Worm (Caenorhabditis elegans): Measurements from ENCODE around the gene ZK792.1.

ZK792.1 gene

ce11 chrIV:11635437-11636408, 23.9 kb upstream of the ZK792.1 start, which contains the start of gene mars-1:
mars-1 (minus strand) TSS chrIV:11635487.
- TF ChIP-seq cog-1 (tag; optimal IDR thresholded peaks at IDR 0.05), result no peak
- no peak for TF ChIP-seq T22C8.4 (GFP tag; IDR thresholded peaks at IDR 0.05)
- TF ChIP-seq ref-1 (GFP tag; conservative IDR thresholded peaks at IDR 0.05), result no peak
- TF ChIP-seq klf-2 (GFP tag; conservative IDR thresholded peaks at IDR 0.05), result no peak
- TF ChIP-seq ztf-23 (GFP tag; IDR thresholded peaks at IDR 0.05), result peak; percentile 52; the same call in 1 of the 2 replicates
- no peak for TF ChIP-seq ztf-29 (GFP tag; IDR thresholded peaks at IDR 0.05)
- no peak for TF ChIP-seq tab-1 (GFP tag; IDR thresholded peaks at IDR 0.05)
- peak; percentile 81 for TF ChIP-seq flt-1 (GFP tag; IDR thresholded peaks at IDR 0.05)

ce11 chrIV:11636409-11636723, 23.3 kb upstream of the ZK792.1 start, which contains the start of gene F58B3.6:
F58B3.6 (plus strand) TSS chrIV:11636648.
- TF ChIP-seq ref-1 (GFP tag; conservative IDR thresholded peaks at IDR 0.05), result no peak
- TF ChIP-seq med-1 (GFP tag; optimal IDR thresholded peaks at IDR 0.05; ENCODE audit: insufficient read depth), result no peak
- TF ChIP-seq ztf-23 (GFP tag; IDR thresholded peaks at IDR 0.05), result no peak
- no peak for TF ChIP-seq cog-1 (tag; optimal IDR thresholded peaks at IDR 0.05)
- no peak for TF ChIP-seq flt-1 (GFP tag; IDR thresholded peaks at IDR 0.05)
- no peak for TF ChIP-seq T22C8.4 (GFP tag; IDR thresholded peaks at IDR 0.05)
- TF ChIP-seq klf-2 (GFP tag; conservative IDR thresholded peaks at IDR 0.05), result no peak
- no peak for TF ChIP-seq tab-1 (GFP tag; IDR thresholded peaks at IDR 0.05)
- no peak for TF ChIP-seq ztf-29 (GFP tag; IDR thresholded peaks at IDR 0.05)

ce11 chrIV:11638016-11638415, 21.6 kb upstream of the ZK792.1 start, which contains the start of gene rbm-17:
rbm-17 (plus strand) TSS chrIV:11638316.
- TF ChIP-seq cog-1 (tag; optimal IDR thresholded peaks at IDR 0.05), result no peak
- TF ChIP-seq T22C8.4 (GFP tag; IDR thresholded peaks at IDR 0.05), result no peak
- no peak for TF ChIP-seq ref-1 (GFP tag; conservative IDR thresholded peaks at IDR 0.05)
- TF ChIP-seq flt-1 (GFP tag; IDR thresholded peaks at IDR 0.05), result no peak
- no peak for TF ChIP-seq ztf-29 (GFP tag; IDR thresholded peaks at IDR 0.05)

ce11 chrIV:11640915-11641314, 18.7 kb upstream of the ZK792.1 start, which contains the start of gene ttr-50:
ttr-50 (minus strand) TSS chrIV:11641015.
- TF ChIP-seq tab-1 (GFP tag; IDR thresholded peaks at IDR 0.05) (no peak), flt-1 (GFP tag; IDR thresholded peaks at IDR 0.05) (no peak)

ce11 chrIV:11641802-11642201, 17.8 kb upstream of the ZK792.1 start, which contains the start of gene ZK809.1:
ZK809.1 (plus strand) TSS chrIV:11642102.
- TF ChIP-seq med-1 (GFP tag; optimal IDR thresholded peaks at IDR 0.05; ENCODE audit: insufficient read depth), result no peak
- TF ChIP-seq ztf-29 (GFP tag; IDR thresholded peaks at IDR 0.05), result no peak
- no peak for TF ChIP-seq flt-1 (GFP tag; IDR thresholded peaks at IDR 0.05)
- no peak for TF ChIP-seq ref-1 (GFP tag; conservative IDR thresholded peaks at IDR 0.05)
- TF ChIP-seq ztf-23 (GFP tag; IDR thresholded peaks at IDR 0.05), result no peak
- TF ChIP-seq cog-1 (tag; optimal IDR thresholded peaks at IDR 0.05), result no peak
- no peak for TF ChIP-seq T22C8.4 (GFP tag; IDR thresholded peaks at IDR 0.05)
- TF ChIP-seq tab-1 (GFP tag; IDR thresholded peaks at IDR 0.05), result no peak
- TF ChIP-seq klf-2 (GFP tag; conservative IDR thresholded peaks at IDR 0.05), result no peak

- TF ChIP-seq tab-1 (GFP tag; IDR thresholded peaks at IDR 0.05), result no peak
- TF ChIP-seq ref-1 (GFP tag; conservative IDR thresholded peaks at IDR 0.05), result no peak
- TF ChIP-seq cog-1 (tag; optimal IDR thresholded peaks at IDR 0.05), result no peak
- TF ChIP-seq ztf-29 (GFP tag; IDR thresholded peaks at IDR 0.05), result no peak
- no peak for TF ChIP-seq med-1 (GFP tag; optimal IDR thresholded peaks at IDR 0.05; ENCODE audit: insufficient read depth)
- no peak for TF ChIP-seq flt-1 (GFP tag; IDR thresholded peaks at IDR 0.05)
- no peak for TF ChIP-seq ztf-23 (GFP tag; IDR thresholded peaks at IDR 0.05)
- no peak for TF ChIP-seq T22C8.4 (GFP tag; IDR thresholded peaks at IDR 0.05)
- no peak for TF ChIP-seq klf-2 (GFP tag; conservative IDR thresholded peaks at IDR 0.05)
Measured at ce11 chrIV:11643829-11644228, 15.8 kb upstream of the ZK792.1 start, which contains the start of gene prx-2. prx-2 (plus strand) TSS chrIV:11644129.

- no peak for TF ChIP-seq ztf-23 (GFP tag; IDR thresholded peaks at IDR 0.05)
- no peak for TF ChIP-seq T22C8.4 (GFP tag; IDR thresholded peaks at IDR 0.05)
- TF ChIP-seq ztf-29 (GFP tag; IDR thresholded peaks at IDR 0.05), result no peak
- TF ChIP-seq flt-1 (GFP tag; IDR thresholded peaks at IDR 0.05), result no peak
- TF ChIP-seq klf-2 (GFP tag; conservative IDR thresholded peaks at IDR 0.05), result no peak
- no peak for TF ChIP-seq med-1 (GFP tag; optimal IDR thresholded peaks at IDR 0.05; ENCODE audit: insufficient read depth)
- no peak for TF ChIP-seq tab-1 (GFP tag; IDR thresholded peaks at IDR 0.05)
- TF ChIP-seq cog-1 (tag; optimal IDR thresholded peaks at IDR 0.05), result no peak
- no peak for TF ChIP-seq ref-1 (GFP tag; conservative IDR thresholded peaks at IDR 0.05)
Measured at ce11 chrIV:11644705-11645104, 14.9 kb upstream of the ZK792.1 start.

ce11 chrIV:11645354-11645753, 14.3 kb upstream of the ZK792.1 start:
- no peak for TF ChIP-seq T22C8.4 (GFP tag; IDR thresholded peaks at IDR 0.05)
- TF ChIP-seq med-1 (GFP tag; optimal IDR thresholded peaks at IDR 0.05; ENCODE audit: insufficient read depth), result no peak
- no peak for TF ChIP-seq cog-1 (tag; optimal IDR thresholded peaks at IDR 0.05)
- TF ChIP-seq ref-1 (GFP tag; conservative IDR thresholded peaks at IDR 0.05), result no peak
- TF ChIP-seq tab-1 (GFP tag; IDR thresholded peaks at IDR 0.05), result no peak
- TF ChIP-seq ztf-29 (GFP tag; IDR thresholded peaks at IDR 0.05), result no peak
- no peak for TF ChIP-seq klf-2 (GFP tag; conservative IDR thresholded peaks at IDR 0.05)
- no peak for TF ChIP-seq flt-1 (GFP tag; IDR thresholded peaks at IDR 0.05)
- no peak for TF ChIP-seq ztf-23 (GFP tag; IDR thresholded peaks at IDR 0.05)

- TF ChIP-seq T22C8.4 (GFP tag; IDR thresholded peaks at IDR 0.05) (no peak), klf-2 (GFP tag; conservative IDR thresholded peaks at IDR 0.05) (no peak), ref-1 (GFP tag; conservative IDR thresholded peaks at IDR 0.05) (no peak), flt-1 (GFP tag; IDR thresholded peaks at IDR 0.05) (no peak), ztf-29 (GFP tag; IDR thresholded peaks at IDR 0.05) (no peak), med-1 (GFP tag; optimal IDR thresholded peaks at IDR 0.05; ENCODE audit: insufficient read depth) (no peak), tab-1 (GFP tag; IDR thresholded peaks at IDR 0.05) (no peak), ztf-23 (GFP tag; IDR thresholded peaks at IDR 0.05) (no peak), cog-1 (tag; optimal IDR thresholded peaks at IDR 0.05) (no peak)
Measured at ce11 chrIV:11646908-11647307, 12.7 kb upstream of the ZK792.1 start.

Data from whole organism, midembryonic.